Worm (Caenorhabditis elegans): Measurements from ENCODE around the gene tftc-5.

The tftc-5 gene

ce11 chrIII:3978438-3978837 lies 43.5 kb upstream of the tftc-5 start:
- TF ChIP-seq elt-2 (tag; optimal IDR thresholded peaks at IDR 0.05) = no peak
- TF ChIP-seq mdl-1 (tag; optimal IDR thresholded peaks at IDR 0.05) = no peak
- no peak for TF ChIP-seq Y116A8C.19 (tag; optimal IDR thresholded peaks at IDR 0.05; ENCODE audit: borderline replicate concordance)
- no peak for TF ChIP-seq pag-3 (tag; optimal IDR thresholded peaks at IDR 0.05; ENCODE audit: borderline replicate concordance, insufficient read depth)
- peak; percentile 2 for TF ChIP-seq nhr-71 (tag; optimal IDR thresholded peaks at IDR 0.05)
- peak in 1 of 2 experiments; percentile 9 for TF ChIP-seq lin-35 (GFP tag; optimal IDR thresholded peaks at IDR 0.05)
- peak; percentile 22 for TF ChIP-seq mep-1 (tag; optimal IDR thresholded peaks at IDR 0.05)
- TF ChIP-seq blmp-1 (tag; optimal IDR thresholded peaks at IDR 0.05) = peak; percentile 37
- TF ChIP-seq lin-14 (GFP tag; optimal IDR thresholded peaks at IDR 0.05) = peak; percentile 80
- no peak for TF ChIP-seq nhr-84 (tag; optimal IDR thresholded peaks at IDR 0.05)
- peak; percentile 10 for TF ChIP-seq nhr-20 (tag; optimal IDR thresholded peaks at IDR 0.05)
- no peak for TF ChIP-seq efl-1 (optimal IDR thresholded peaks at IDR 0.05)
- TF ChIP-seq efl-1 (GFP tag; optimal IDR thresholded peaks at IDR 0.05 in 1 of 2) = peak in 1 of 2 experiments; percentile 53

ce11 chrIII:3979980-3980631 lies 41.9 kb upstream of the tftc-5 start:
- TF ChIP-seq aha-1 (tag; optimal IDR thresholded peaks at IDR 0.05) = no peak
- TF ChIP-seq lin-14 (GFP tag; optimal IDR thresholded peaks at IDR 0.05) = peak; percentile 91
- TF ChIP-seq dsc-1 (tag; optimal IDR thresholded peaks at IDR 0.05) = peak; percentile 49
- peak; percentile 43 for TF ChIP-seq tbx-2 (tag; optimal IDR thresholded peaks at IDR 0.05)
- peak; percentile 14 to 60 (median 34) for TF ChIP-seq dpl-1 (GFP tag; optimal IDR thresholded peaks at IDR 0.05)
- TF ChIP-seq rnt-1 (tag; optimal IDR thresholded peaks at IDR 0.05) = peak; percentile 65
- peak; percentile 59 for TF ChIP-seq nhr-47 (tag; optimal IDR thresholded peaks at IDR 0.05)
- peak; percentile 46 for TF ChIP-seq elt-2 (tag; optimal IDR thresholded peaks at IDR 0.05)
- no peak for TF ChIP-seq hpl-2 (GFP tag; optimal IDR thresholded peaks at IDR 0.05)
- TF ChIP-seq nhr-12 (tag; optimal IDR thresholded peaks at IDR 0.05) = no peak
- TF ChIP-seq fkh-8 (tag; optimal IDR thresholded peaks at IDR 0.05) = peak; percentile 54
- TF ChIP-seq zip-4 (GFP tag; optimal IDR thresholded peaks at IDR 0.05) = no peak
- peak; percentile 28 for TF ChIP-seq xbp-1 (tag; optimal IDR thresholded peaks at IDR 0.05)
- no peak for TF ChIP-seq nhr-84 (tag; optimal IDR thresholded peaks at IDR 0.05)
- peak; percentile 13 for TF ChIP-seq C16A3.4 (tag; optimal IDR thresholded peaks at IDR 0.05)
- no peak for TF ChIP-seq mef-2 (tag; optimal IDR thresholded peaks at IDR 0.05)
- TF ChIP-seq zag-1 (tag; optimal IDR thresholded peaks at IDR 0.05) = no peak
- no peak for TF ChIP-seq ztf-4 (tag; optimal IDR thresholded peaks at IDR 0.05)
- peak; percentile 68 for TF ChIP-seq mep-1 (tag; optimal IDR thresholded peaks at IDR 0.05)
- TF ChIP-seq ces-1 (GFP tag; optimal IDR thresholded peaks at IDR 0.05) = no peak
- no peak for TF ChIP-seq irx-1 (tag; optimal IDR thresholded peaks at IDR 0.05)
- TF ChIP-seq nhr-19 (GFP tag; conservative IDR thresholded peaks at IDR 0.05) = peak; percentile 41; the same call in 1 of the 2 replicates
- TF ChIP-seq ets-5 (GFP tag; IDR thresholded peaks at IDR 0.05) = no peak
- no peak for TF ChIP-seq pqm-1 (tag; optimal IDR thresholded peaks at IDR 0.05)
- no peak for TF ChIP-seq unc-98 (GFP tag; IDR thresholded peaks at IDR 0.05)
- peak; percentile 26 for TF ChIP-seq fkh-10 (GFP tag; optimal IDR thresholded peaks at IDR 0.05)
- TF ChIP-seq egl-27 (tag; optimal IDR thresholded peaks at IDR 0.05) = no peak
- no peak for TF ChIP-seq sptf-1 (tag; optimal IDR thresholded peaks at IDR 0.05)
- no peak for TF ChIP-seq nhr-77 (tag; optimal IDR thresholded peaks at IDR 0.05)
- TF ChIP-seq ceh-82 (tag; optimal IDR thresholded peaks at IDR 0.05) = peak in 2 of 3 experiments; percentile 21 to 71
- TF ChIP-seq F16B12.6 (tag; optimal IDR thresholded peaks at IDR 0.05) = no peak
- no peak for TF ChIP-seq nhr-28 (tag; optimal IDR thresholded peaks at IDR 0.05)
- no peak for TF ChIP-seq aly-2 (tag; optimal IDR thresholded peaks at IDR 0.05)
- TF ChIP-seq mdl-1 (tag; optimal IDR thresholded peaks at IDR 0.05) = peak in 1 of 2 experiments; percentile 64
- no peak for TF ChIP-seq efl-3 (GFP tag; optimal IDR thresholded peaks at IDR 0.05)
- peak; percentile 28 for TF ChIP-seq snpc-4 (tag; optimal IDR thresholded peaks at IDR 0.05)
- peak in 1 of 2 experiments; percentile 3 for TF ChIP-seq ztf-11 (tag; optimal IDR thresholded peaks at IDR 0.05)
- TF ChIP-seq lin-35 (GFP tag; optimal IDR thresholded peaks at IDR 0.05) = peak; percentile 52 to 58
- peak; percentile 68 for TF ChIP-seq nhr-85 (tag)
- TF ChIP-seq skn-1 (tag; optimal IDR thresholded peaks at IDR 0.05) = peak; percentile 61
- TF ChIP-seq snu-23 (GFP tag; optimal IDR thresholded peaks at IDR 0.05) = peak; percentile 74
- TF ChIP-seq C34B4.2 (tag; optimal IDR thresholded peaks at IDR 0.05) = no peak
- no peak for TF ChIP-seq Y116A8C.19 (tag; optimal IDR thresholded peaks at IDR 0.05; ENCODE audit: borderline replicate concordance)
- TF ChIP-seq lir-3 (tag; optimal IDR thresholded peaks at IDR 0.05; ENCODE audit: poor library complexity) = no peak

All from whole organism, L1 larva.